Worm (Caenorhabditis elegans) whole organism, L3 larva: Measurements from ENCODE around the gene F09C6.14.

Experiments
- mdl-1 ChIP-seq: fragments of 150-350 bp; optimal IDR thresholded peaks from 2 replicates; lab custom pipeline; 2014; ENCODE audit warnings: missing biosample characterization, missing genetic modification characterization
- nfya-1 ChIP-seq: sonication (generic microtip); optimal IDR thresholded peaks from 2 replicates; lab custom pipeline; 2017; ENCODE audit warnings: missing genetic modification characterization, mild to moderate bottlenecking, missing compliant biosample characterization, antibody characterized with exemption, moderate library complexity; ENCODE audit not compliant: insufficient read depth
- nhr-23 ChIP-seq: fragments of 150-350 bp; optimal IDR thresholded peaks from 2 replicates; lab custom pipeline; 2014; ENCODE audit warnings: missing biosample characterization, missing genetic modification reagents, missing genetic modification characterization
- snpc-4 ChIP-seq: fragments of 150-350 bp; optimal IDR thresholded peaks from 2 replicates; lab custom pipeline; 2014; ENCODE audit warnings: missing biosample characterization, missing genetic modification characterization

- TF ChIP-seq snpc-4 (no peak), mdl-1 (tag; lab: Kevin White, UChicago) (no peak), nfya-1 (tag; lab: Kevin White, UChicago) (no peak), nhr-23 (tag; lab: Kevin White, UChicago) (no peak)
Observed at ce11 chrV:16836100-16836499, 44.7 kb upstream of the F09C6.14 start.
